Fruit fly (Drosophila melanogaster) whole organism: ENCODE data around the gene Mst77F.

Experiments
- CG8478 ChIP-seq: fragments of >200 bp; optimal IDR thresholded peaks from 2 replicates; lab custom pipeline; 2018; ENCODE audit warnings: inconsistent platforms
- Dll ChIP-seq: fragments of >200 bp; optimal IDR thresholded peaks from 2 replicates; lab custom pipeline; 2017
- EcR ChIP-seq, 2 experiments: fragments of >200 bp; optimal IDR thresholded peaks; 2 replicates each; lab custom pipeline; 2017; ENCODE audit warnings: missing biosample characterization in 2 of 2, missing genetic modification characterization in 2 of 2, missing genetic modification reagents in 2 of 2
- pan ChIP-seq: fragments of >200 bp; optimal IDR thresholded peaks from 2 replicates; lab custom pipeline; 2017
- psq ChIP-seq: fragments of >200 bp; optimal IDR thresholded peaks from 2 replicates; lab custom pipeline; 2017
- usp ChIP-seq: fragments of >200 bp; optimal IDR thresholded peaks from 2 replicates; lab custom pipeline; 2017; ENCODE audit warnings: missing biosample characterization, missing genetic modification characterization, mixed read lengths

The Mst77F gene

dm6 chr3L:20817927-20818326 is at the start of gene Mst77F:
Gene Mst77F, minus strand, starts transcription at chr3L:20818027.
- TF ChIP-seq Dll (no peak), pan (no peak), EcR (GFP tag; optimal IDR thresholded peaks at IDR 0.05; lab: Kevin White, UChicago) (no peak), usp (GFP tag; lab: Kevin White, UChicago) (no peak), psq (no peak), CG8478 (no peak)

dm6 chr3L:20857609-20858008 is 39.8 kb upstream of the Mst77F start:
- no peak for TF ChIP-seq usp (GFP tag; lab: Kevin White, UChicago)
- TF ChIP-seq EcR (GFP tag; optimal IDR thresholded peaks at IDR 0.05; lab: Kevin White, UChicago): no peak
- TF ChIP-seq pan: no peak
- TF ChIP-seq Dll: no peak
- TF ChIP-seq CG8478: no peak
- no peak for TF ChIP-seq psq

- TF ChIP-seq CG8478 (no peak), usp (GFP tag; lab: Kevin White, UChicago) (no peak), EcR (GFP tag; optimal IDR thresholded peaks at IDR 0.05; lab: Kevin White, UChicago) (no peak), psq (no peak), Dll (no peak), pan (no peak)
These were observed 30.7 kb upstream of the Mst77F start for dm6 chr3L:20848572-20848971.

- TF ChIP-seq psq (no peak), usp (GFP tag; lab: Kevin White, UChicago) (no peak), CG8478 (no peak), Dll (no peak), pan (no peak), EcR (GFP tag; optimal IDR thresholded peaks at IDR 0.05; lab: Kevin White, UChicago) (no peak)
These were observed 23.8 kb upstream of the Mst77F start, which contains the start of the genes CSN3 and CG11456 for dm6 chr3L:20841465-20842109. Gene CSN3, minus strand, starts transcription at chr3L:20841576. Gene CG11456, plus strand, starts transcription at chr3L:20841987.

dm6 chr3L:20837831-20838301 is 20.0 kb upstream of the Mst77F start:
- no peak for TF ChIP-seq usp (GFP tag; lab: Kevin White, UChicago)
- TF ChIP-seq pan: no peak
- no peak for TF ChIP-seq CG8478
- TF ChIP-seq Dll: no peak
- no peak for TF ChIP-seq psq
- TF ChIP-seq EcR (GFP tag; optimal IDR thresholded peaks at IDR 0.05; lab: Kevin White, UChicago): no peak

dm6 chr3L:20837040-20837830 is 19.4 kb upstream of the Mst77F start, which contains the start of gene CG13255:
Gene CG13255, plus strand, starts transcription at chr3L:20837488.
- TF ChIP-seq CG8478 (no peak), EcR (GFP tag; optimal IDR thresholded peaks at IDR 0.05; lab: Kevin White, UChicago) (no peak), pan (no peak)

dm6 chr3L:20835882-20836281 is 18.1 kb upstream of the Mst77F start, which contains the start of gene CG3288:
Gene CG3288, plus strand, starts transcription at chr3L:20836182.
- TF ChIP-seq usp (GFP tag; lab: Kevin White, UChicago): no peak
- TF ChIP-seq Dll: no peak
- no peak for TF ChIP-seq CG8478
- TF ChIP-seq EcR (GFP tag; optimal IDR thresholded peaks at IDR 0.05; lab: Kevin White, UChicago): no peak
- no peak for TF ChIP-seq psq
- no peak for TF ChIP-seq pan

- no peak for TF ChIP-seq CG8478
- TF ChIP-seq psq: no peak
- TF ChIP-seq usp (GFP tag; lab: Kevin White, UChicago): no peak
- no peak for TF ChIP-seq Dll
- TF ChIP-seq EcR (GFP tag; optimal IDR thresholded peaks at IDR 0.05; lab: Kevin White, UChicago): no peak
- TF ChIP-seq pan: no peak
These were observed 16.3 kb upstream of the Mst77F start for dm6 chr3L:20834150-20834549.

- TF ChIP-seq pan (no peak), CG8478 (no peak), psq (no peak), Dll (no peak), EcR (GFP tag; optimal IDR thresholded peaks at IDR 0.05; lab: Kevin White, UChicago) (no peak), usp (GFP tag; lab: Kevin White, UChicago) (no peak)
These were observed 12.5 kb upstream of the Mst77F start for dm6 chr3L:20830361-20830760.

dm6 chr3L:20827962-20828361 is 10.1 kb upstream of the Mst77F start:
- TF ChIP-seq EcR (GFP tag; optimal IDR thresholded peaks at IDR 0.05; lab: Kevin White, UChicago) (no peak), psq (no peak), Dll (no peak), pan (no peak), CG8478 (no peak), usp (GFP tag; lab: Kevin White, UChicago) (no peak)

- TF ChIP-seq CG8478 (no peak), psq (no peak), usp (GFP tag; lab: Kevin White, UChicago) (no peak), Dll (no peak), EcR (GFP tag; optimal IDR thresholded peaks at IDR 0.05; lab: Kevin White, UChicago) (no peak), pan (no peak)
These were observed 9.4 kb upstream of the Mst77F start for dm6 chr3L:20826950-20827910.

dm6 chr3L:20823206-20823803 is 5.5 kb upstream of the Mst77F start:
- no peak for TF ChIP-seq EcR (GFP tag; optimal IDR thresholded peaks at IDR 0.05; lab: Kevin White, UChicago)
- TF ChIP-seq CG8478: no peak
- TF ChIP-seq usp (GFP tag; lab: Kevin White, UChicago): no peak
- TF ChIP-seq psq: no peak
- no peak for TF ChIP-seq pan
- no peak for TF ChIP-seq Dll
